Worm (Caenorhabditis elegans) whole organism, L3 larva: ENCODE data around the gene ddx-17.
A peak's percentile ranks its signal among the peaks of the same experiment; 100 is the strongest.

Experiments used
- egl-5 ChIP-seq: fragments of 150-350 bp; optimal IDR thresholded peaks from 2 replicates; lab custom pipeline; 2017; ENCODE audit warnings: missing biosample characterization, missing genetic modification reagents, missing genetic modification characterization, inconsistent platforms
- jun-1 ChIP-seq: fragments of 150-350 bp; optimal IDR thresholded peaks from 2 replicates; lab custom pipeline; 2014; ENCODE audit warnings: missing biosample characterization, missing genetic modification reagents, missing genetic modification characterization
- lin-15B ChIP-seq: fragments of 150-350 bp; optimal IDR thresholded peaks from 2 replicates; lab custom pipeline; 2014; ENCODE audit warnings: missing biosample characterization, missing genetic modification characterization
- mdl-1 ChIP-seq: fragments of 150-350 bp; optimal IDR thresholded peaks from 2 replicates; lab custom pipeline; 2014; ENCODE audit warnings: missing biosample characterization, missing genetic modification characterization
- nhr-43 ChIP-seq: sonication (generic microtip); optimal IDR thresholded peaks from 2 replicates; lab custom pipeline; 2016; ENCODE audit warnings: mild to moderate bottlenecking, missing genetic modification characterization, missing compliant biosample characterization; ENCODE audit not compliant: poor library complexity, severe bottlenecking
- tbx-2 ChIP-seq: sonication (generic microtip); optimal IDR thresholded peaks from 2 replicates; lab custom pipeline; 2016; ENCODE audit warnings: mild to moderate bottlenecking, missing genetic modification characterization, missing compliant biosample characterization

DNA sequence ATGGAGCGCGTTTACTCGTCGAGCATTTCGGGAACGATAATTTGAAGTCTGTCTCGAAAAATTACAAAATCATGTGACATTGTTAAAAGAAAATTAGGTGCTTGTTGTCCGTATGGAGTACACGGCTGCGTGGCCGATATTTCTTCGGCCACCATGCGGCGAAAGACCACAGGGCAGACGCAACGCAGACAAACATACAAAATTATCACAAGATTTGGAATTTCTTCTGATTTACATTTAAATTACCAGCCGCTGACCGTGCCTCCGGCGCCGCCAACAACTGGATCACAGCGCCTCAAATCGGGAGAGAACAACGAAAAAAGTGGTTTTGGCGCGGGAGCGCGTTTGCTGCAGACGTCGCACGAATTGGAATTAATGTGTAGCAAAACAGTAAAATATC, 43.2 kb upstream of the ddx-17 start:
- TF ChIP-seq egl-5 (tag; lab: Kevin White, UChicago) (peak; percentile 35), lin-15B (tag; lab: Kevin White, UChicago) (peak; percentile 82), mdl-1 (tag; lab: Kevin White, UChicago) (peak; percentile 25), jun-1 (tag; lab: Kevin White, UChicago) (peak; percentile 87), tbx-2 (peak; percentile 90), nhr-43 (tag; lab: Kevin White, UChicago) (peak; percentile 98)
